Worm (Caenorhabditis elegans) whole organism, mixed stage, embryonic: ENCODE measurements around the gene mdt-4.

Experiments used
- drap-1 ChIP-seq: fragments of 200-800 bp; sonication (Bioruptor generic); optimal IDR thresholded peaks from 3 replicates; lab custom pipeline; 2018; ENCODE audit warnings: mild to moderate bottlenecking, missing genetic modification characterization, missing compliant biosample characterization
- lsy-2 ChIP-seq: fragments of 150-350 bp; optimal IDR thresholded peaks from 2 replicates; lab custom pipeline; 2014; ENCODE audit warnings: missing biosample characterization, missing genetic modification characterization
- mep-1 ChIP-seq: fragments of 150-350 bp; optimal IDR thresholded peaks from 2 replicates; lab custom pipeline; 2017; ENCODE audit warnings: missing biosample characterization, missing genetic modification reagents, missing genetic modification characterization, inconsistent platforms
- nhr-237 ChIP-seq: fragments of 150-350 bp; optimal IDR thresholded peaks from 2 replicates; lab custom pipeline; 2014; ENCODE audit warnings: missing biosample characterization, missing genetic modification characterization
- nhr-76 ChIP-seq: sonication (generic microtip); optimal IDR thresholded peaks from 2 replicates; lab custom pipeline; 2017; ENCODE audit warnings: missing biosample characterization, missing genetic modification characterization
- snpc-4 ChIP-seq: fragments of 150-350 bp; optimal IDR thresholded peaks from 2 replicates; lab custom pipeline; 2014; ENCODE audit warnings: missing biosample characterization, missing genetic modification characterization
- sptf-1 ChIP-seq: sonication (generic microtip); optimal IDR thresholded peaks from 2 replicates; lab custom pipeline; 2017; ENCODE audit warnings: mild to moderate bottlenecking, missing genetic modification characterization, moderate library complexity, missing compliant biosample characterization
- unc-120 ChIP-seq: sonication (generic microtip); optimal IDR thresholded peaks from 2 replicates; lab custom pipeline; 2017; ENCODE audit warnings: missing genetic modification characterization, missing compliant biosample characterization; ENCODE audit not compliant: poor library complexity, severe bottlenecking
- unc-39 ChIP-seq: fragments of 150-350 bp; optimal IDR thresholded peaks from 2 replicates; lab custom pipeline; 2014; ENCODE audit warnings: missing biosample characterization, missing genetic modification characterization

ce11 chrII:4946775-4947174 is 3.0 kb upstream of the mdt-4 start:
- TF ChIP-seq lsy-2 (tag; lab: Kevin White, UChicago) (no peak), mep-1 (no peak), nhr-237 (tag; lab: Kevin White, UChicago) (no peak), nhr-76 (tag; lab: Kevin White, UChicago) (no peak), unc-120 (tag; lab: Kevin White, UChicago) (peak; percentile 17), snpc-4 (tag; lab: Kevin White, UChicago) (no peak), drap-1 (GFP tag; lab: Kevin White, UChicago) (no peak), sptf-1 (tag; lab: Kevin White, UChicago) (no peak), unc-39 (tag; lab: Kevin White, UChicago) (no peak)
